Worm (Caenorhabditis elegans) whole organism, L4 larva: ENCODE data around the gene lir-1.
A peak's percentile ranks its signal among the peaks of the same experiment; 100 is the strongest.

Source experiments
- Y48G9A.11 ChIP-seq: fragments of 200-800 bp; sonication (Bioruptor generic); IDR thresholded peaks from 2 replicates; pipeline ENCODE4 v1.3.6; 2022; ENCODE audit warnings: missing genetic modification reagents, missing genetic modification characterization, missing compliant biosample characterization
- Y5F2A.4 ChIP-seq: fragments of 200-800 bp; sonication (Bioruptor generic); optimal IDR thresholded peaks from 2 replicates; lab custom pipeline; 2018; ENCODE audit warnings: mild to moderate bottlenecking, missing genetic modification characterization, missing compliant biosample characterization
- ama-1 ChIP-seq: fragments of 150-350 bp; optimal IDR thresholded peaks from 2 replicates; lab custom pipeline; 2014; ENCODE audit warnings: inconsistent platforms, mixed read lengths
- daf-19 ChIP-seq: fragments of 200-800 bp; sonication (Bioruptor generic); conservative IDR thresholded peaks from 2 replicates; pipeline ENCODE4 v1.3.6; 2022; ENCODE audit warnings: missing genetic modification characterization, missing compliant biosample characterization
- dve-1 ChIP-seq: sonication (generic microtip); optimal IDR thresholded peaks from 2 replicates; lab custom pipeline; 2017; ENCODE audit warnings: antibody characterized with exemption, mild to moderate bottlenecking, missing genetic modification characterization, missing compliant biosample characterization; ENCODE audit not compliant: insufficient read depth
- fos-1 ChIP-seq: fragments of 150-350 bp; optimal IDR thresholded peaks from 2 replicates; lab custom pipeline; 2014; ENCODE audit warnings: missing biosample characterization, missing genetic modification characterization
- nhr-11 ChIP-seq: fragments of 150-350 bp; optimal IDR thresholded peaks from 2 replicates; lab custom pipeline; 2014; ENCODE audit warnings: missing biosample characterization, missing genetic modification characterization
- nhr-42 ChIP-seq: fragments of 200-800 bp; sonication (Bioruptor generic); IDR thresholded peaks from 2 replicates; pipeline ENCODE4 v1.3.6; 2022; ENCODE audit warnings: missing genetic modification characterization, missing compliant biosample characterization
- nhr-76 ChIP-seq: fragments of 150-350 bp; optimal IDR thresholded peaks from 2 replicates; lab custom pipeline; 2014; ENCODE audit warnings: missing biosample characterization, missing genetic modification characterization
- nhr-77 ChIP-seq: fragments of 150-350 bp; optimal IDR thresholded peaks from 2 replicates; lab custom pipeline; 2014; ENCODE audit warnings: missing biosample characterization, missing genetic modification characterization
- zag-1 ChIP-seq: fragments of 150-350 bp; optimal IDR thresholded peaks from 2 replicates; lab custom pipeline; 2014; ENCODE audit warnings: missing biosample characterization, missing genetic modification characterization

ce11 chrII:7662008-7662686 is 9.7 kb upstream of the lir-1 start, which contains the start of gene alfa-1:
- TF ChIP-seq nhr-42 (GFP tag; lab: Robert Waterston, UW) (no peak), nhr-11 (tag; lab: Kevin White, UChicago) (no peak), daf-19 (GFP tag; lab: Robert Waterston, UW) (no peak), dve-1 (tag; lab: Kevin White, UChicago) (peak; percentile 3), zag-1 (tag; lab: Kevin White, UChicago) (no peak), ama-1 (no peak), nhr-76 (tag; lab: Kevin White, UChicago) (no peak), Y48G9A.11 (GFP tag; lab: Robert Waterston, UW) (no peak), fos-1 (no peak), Y5F2A.4 (GFP tag; lab: Kevin White, UChicago) (no peak), nhr-77 (no peak)
